Fruit fly (Drosophila melanogaster) whole organism: Measurements from ENCODE around the gene Kul.

ENCODE experiments used
- CG8478 ChIP-seq: fragments of >200 bp; optimal IDR thresholded peaks from 2 replicates; lab custom pipeline; 2018; ENCODE audit warnings: inconsistent platforms
- Dll ChIP-seq: fragments of >200 bp; optimal IDR thresholded peaks from 2 replicates; lab custom pipeline; 2017
- EcR ChIP-seq, 2 experiments: fragments of >200 bp; optimal IDR thresholded peaks; 2 replicates each; lab custom pipeline; 2017; ENCODE audit warnings: missing biosample characterization in 2 of 2, missing genetic modification characterization in 2 of 2, missing genetic modification reagents in 2 of 2
- pan ChIP-seq: fragments of >200 bp; optimal IDR thresholded peaks from 2 replicates; lab custom pipeline; 2017
- psq ChIP-seq: fragments of >200 bp; optimal IDR thresholded peaks from 2 replicates; lab custom pipeline; 2017
- usp ChIP-seq: fragments of >200 bp; optimal IDR thresholded peaks from 2 replicates; lab custom pipeline; 2017; ENCODE audit warnings: missing biosample characterization, missing genetic modification characterization, mixed read lengths

Kul gene

DNA sequence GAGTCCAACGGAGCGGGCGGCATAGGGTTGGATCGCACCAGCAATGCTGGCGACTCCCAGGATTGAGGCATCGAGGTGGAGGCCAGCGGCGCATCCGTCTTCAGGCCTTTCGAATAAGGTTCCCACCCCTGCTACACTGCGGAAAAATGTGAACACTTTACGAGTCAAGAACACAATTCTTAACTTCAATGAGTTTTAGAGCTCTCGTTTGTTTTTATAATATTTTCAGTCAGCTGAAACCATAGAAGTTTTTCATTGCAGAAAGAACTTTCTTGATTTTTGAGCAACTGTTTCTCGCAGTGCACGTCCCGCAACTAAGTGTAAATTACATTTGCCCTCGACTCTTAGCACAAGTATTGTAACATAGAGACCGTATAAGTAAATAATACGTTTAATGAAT, 29.3 kb upstream of the Kul start:
- TF ChIP-seq usp: no peak

DNA sequence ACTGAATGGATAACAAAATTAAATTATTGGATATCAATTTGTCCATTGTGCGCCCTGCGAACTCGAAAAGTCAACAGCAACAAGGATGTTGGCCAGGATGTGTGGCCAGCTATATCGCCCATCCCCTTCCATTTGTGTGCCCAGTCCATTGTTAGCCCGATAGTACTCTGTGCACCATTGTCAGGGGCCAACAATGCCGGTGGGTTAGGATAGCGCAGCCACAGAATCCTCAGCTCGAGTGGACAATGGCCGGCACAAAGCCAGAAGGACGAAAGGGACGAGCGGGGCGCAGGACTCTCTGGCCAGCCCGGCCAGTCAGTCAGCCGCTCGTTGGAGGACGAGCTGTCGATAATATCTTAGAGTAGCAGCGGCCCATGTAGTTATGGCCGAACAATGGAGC, 27.8 kb upstream of the Kul start:
- no peak for TF ChIP-seq usp
- no peak for TF ChIP-seq EcR (GFP tag; optimal IDR thresholded peaks at IDR 0.05; lab: Kevin White, UChicago)
- no peak for TF ChIP-seq CG8478 (lab: Kevin White, UChicago)
- TF ChIP-seq pan (lab: Kevin White, UChicago): no peak
- TF ChIP-seq psq (lab: Kevin White, UChicago): no peak
- no peak for TF ChIP-seq Dll (lab: Kevin White, UChicago)

dm6 chr3R:29699220-29699619, 26.4 kb upstream of the Kul start:
- TF ChIP-seq CG8478 (lab: Kevin White, UChicago) (no peak), Dll (lab: Kevin White, UChicago) (no peak), psq (lab: Kevin White, UChicago) (no peak), pan (lab: Kevin White, UChicago) (no peak), EcR (GFP tag; optimal IDR thresholded peaks at IDR 0.05; lab: Kevin White, UChicago) (no peak), usp (no peak)

- TF ChIP-seq psq (lab: Kevin White, UChicago): no peak
- TF ChIP-seq usp: no peak
- no peak for TF ChIP-seq CG8478 (lab: Kevin White, UChicago)
- TF ChIP-seq Dll (lab: Kevin White, UChicago): no peak
- no peak for TF ChIP-seq pan (lab: Kevin White, UChicago)
- no peak for TF ChIP-seq EcR (GFP tag; optimal IDR thresholded peaks at IDR 0.05; lab: Kevin White, UChicago)
These were observed 23.9 kb upstream of the Kul start for dm6 chr3R:29701739-29702138.

- TF ChIP-seq Dll (lab: Kevin White, UChicago): no peak
- TF ChIP-seq pan (lab: Kevin White, UChicago): no peak
- no peak for TF ChIP-seq EcR (GFP tag; optimal IDR thresholded peaks at IDR 0.05; lab: Kevin White, UChicago)
- no peak for TF ChIP-seq usp
- TF ChIP-seq psq (lab: Kevin White, UChicago): no peak
- no peak for TF ChIP-seq CG8478 (lab: Kevin White, UChicago)
These were observed 21.1 kb upstream of the Kul start for dm6 chr3R:29704557-29704956.

DNA sequence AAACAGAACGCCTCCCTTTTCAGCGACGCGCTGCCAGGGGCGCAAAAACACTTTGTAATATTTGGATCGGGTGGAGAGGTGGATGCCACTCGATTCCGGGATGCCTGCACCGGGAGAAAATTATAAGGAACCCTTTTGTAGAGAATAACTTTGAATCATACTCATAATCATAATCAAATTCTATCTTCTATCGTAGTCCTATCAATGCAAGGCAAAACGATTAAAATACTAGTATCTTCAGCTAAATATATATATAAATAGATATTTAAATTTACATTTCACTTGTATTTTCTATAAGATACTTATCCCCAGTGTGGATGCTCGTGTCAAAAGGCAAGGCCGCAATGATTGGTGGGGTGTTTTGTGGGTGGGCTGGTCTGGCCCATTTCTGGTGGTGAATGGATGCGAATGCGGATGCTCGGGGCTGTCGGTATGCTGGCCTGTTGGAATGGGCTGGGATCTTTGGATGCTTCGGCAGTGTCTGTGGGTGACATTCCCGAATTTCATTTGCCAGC, 19.8 kb upstream of the Kul start:
- TF ChIP-seq CG8478 (lab: Kevin White, UChicago) (no peak), psq (lab: Kevin White, UChicago) (no peak), EcR (GFP tag; optimal IDR thresholded peaks at IDR 0.05; lab: Kevin White, UChicago) (no peak), usp (no peak)

dm6 chr3R:29707258-29707657, 18.4 kb upstream of the Kul start:
- TF ChIP-seq CG8478 (lab: Kevin White, UChicago): no peak
- TF ChIP-seq Dll (lab: Kevin White, UChicago): no peak
- no peak for TF ChIP-seq usp

DNA sequence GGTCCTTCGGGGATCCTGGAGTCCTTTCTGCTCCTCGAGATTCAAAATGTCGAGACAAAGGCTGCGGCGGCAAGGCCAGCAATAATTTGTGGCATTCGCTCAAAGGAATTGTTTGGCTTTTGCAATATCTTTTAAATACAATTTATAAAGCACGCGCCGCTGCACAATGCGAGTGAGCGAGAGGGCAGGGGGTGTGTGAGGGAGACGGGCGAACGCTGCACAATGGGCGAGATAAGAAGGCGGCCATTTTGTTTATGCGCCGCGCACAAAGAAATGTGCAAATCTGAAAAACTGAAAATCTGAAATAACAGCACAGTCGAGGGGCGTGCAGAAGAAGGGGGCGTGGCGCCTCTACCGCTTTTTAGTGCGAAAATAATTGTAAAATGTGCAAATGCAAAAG, 17.3 kb upstream of the Kul start:
- TF ChIP-seq CG8478 (lab: Kevin White, UChicago): no peak

dm6 chr3R:29711434-29711833, 14.2 kb upstream of the Kul start:
- TF ChIP-seq CG8478 (lab: Kevin White, UChicago) (no peak), EcR (GFP tag; optimal IDR thresholded peaks at IDR 0.05; lab: Kevin White, UChicago) (no peak), Dll (lab: Kevin White, UChicago) (no peak), pan (lab: Kevin White, UChicago) (no peak), psq (lab: Kevin White, UChicago) (no peak), usp (no peak)

DNA sequence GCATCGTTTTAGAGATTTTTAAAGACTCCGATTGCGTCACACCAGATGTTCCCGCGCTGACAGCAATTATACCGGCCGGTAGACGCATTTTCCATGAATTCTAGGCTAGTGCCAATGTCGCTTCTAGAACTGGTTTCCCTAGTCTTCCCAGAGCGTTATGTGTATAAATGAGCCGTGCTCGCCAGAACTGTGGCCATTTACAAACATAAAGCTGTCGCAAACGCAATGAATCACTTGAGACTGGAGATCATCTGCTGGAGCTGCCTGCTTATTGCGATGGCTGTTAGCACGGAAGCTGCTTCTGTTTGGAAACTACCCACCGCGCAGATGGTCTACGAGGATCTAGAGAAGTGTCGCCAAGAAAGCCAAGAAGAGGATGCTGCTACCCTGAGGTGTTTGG, 11.3 kb upstream of the Kul start, which contains the start of gene Obp99d:
Obp99d (plus strand) TSS at position 192 of the 400 bp plus-strand sequence.
- TF ChIP-seq Dll (lab: Kevin White, UChicago) (no peak), usp (no peak), EcR (GFP tag; optimal IDR thresholded peaks at IDR 0.05; lab: Kevin White, UChicago) (no peak), CG8478 (lab: Kevin White, UChicago) (no peak), pan (lab: Kevin White, UChicago) (no peak), psq (lab: Kevin White, UChicago) (no peak)

- TF ChIP-seq usp (no peak), pan (lab: Kevin White, UChicago) (no peak), CG8478 (lab: Kevin White, UChicago) (no peak), Dll (lab: Kevin White, UChicago) (no peak), EcR (GFP tag; optimal IDR thresholded peaks at IDR 0.05; lab: Kevin White, UChicago) (no peak), psq (lab: Kevin White, UChicago) (no peak)
These were observed 10.4 kb upstream of the Kul start, which contains the start of gene Dup99B for dm6 chr3R:29715277-29715676. Gene Dup99B, minus strand, starts transcription at chr3R:29715377.

DNA sequence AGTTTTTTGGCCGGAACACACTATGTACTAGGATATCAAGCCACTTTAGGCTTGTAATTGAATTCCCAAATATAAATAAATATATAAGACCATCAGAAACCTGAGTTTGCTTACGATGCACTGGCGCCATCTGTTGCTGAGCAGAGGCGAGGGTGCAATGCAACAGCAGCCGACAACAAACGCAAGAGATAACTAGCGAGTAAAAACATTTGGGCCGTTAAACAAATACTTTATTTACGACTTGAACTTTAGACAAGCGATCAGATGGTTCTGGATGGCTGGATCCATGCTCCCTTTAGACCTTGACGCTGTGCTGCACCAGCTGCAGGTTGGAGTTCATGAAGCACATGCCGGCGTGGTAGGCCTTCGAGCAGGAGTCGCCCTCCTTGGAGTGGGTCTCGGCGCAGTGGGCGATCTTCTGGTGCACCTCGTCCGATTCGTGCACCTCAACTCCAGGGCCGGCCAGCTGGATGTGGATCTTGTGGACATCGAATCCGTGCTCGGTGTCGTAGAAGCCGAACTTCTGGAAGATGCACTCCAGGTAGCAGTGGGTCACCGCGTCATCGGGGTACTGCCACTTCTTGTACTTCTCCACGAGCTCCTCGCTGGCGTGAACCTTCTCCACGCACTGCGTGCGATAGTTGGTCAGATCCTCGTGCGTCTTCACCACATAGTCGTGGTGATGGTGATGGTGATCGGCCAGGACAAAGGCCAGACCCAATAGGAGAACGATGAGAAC, 9.4 kb upstream of the Kul start:
- TF ChIP-seq pan (lab: Kevin White, UChicago): no peak
- no peak for TF ChIP-seq EcR (GFP tag; optimal IDR thresholded peaks at IDR 0.05; lab: Kevin White, UChicago)
- no peak for TF ChIP-seq psq (lab: Kevin White, UChicago)
- no peak for TF ChIP-seq CG8478 (lab: Kevin White, UChicago)
- TF ChIP-seq Dll (lab: Kevin White, UChicago): no peak
- no peak for TF ChIP-seq usp
